Worm (Caenorhabditis elegans) whole organism, late embryonic: ENCODE data around the gene fbxa-19.

Experiments used
- C08G9.2 ChIP-seq: sonication (generic microtip); optimal IDR thresholded peaks from 2 replicates; lab custom pipeline; 2016; ENCODE audit warnings: mild to moderate bottlenecking, missing genetic modification characterization, moderate library complexity, missing compliant biosample characterization
- F13H6.1 ChIP-seq: sonication (generic microtip); optimal IDR thresholded peaks from 2 replicates; lab custom pipeline; 2016; ENCODE audit warnings: missing genetic modification characterization, missing compliant biosample characterization
- Y22D7AL.16 ChIP-seq: sonication (generic microtip); optimal IDR thresholded peaks from 2 replicates; lab custom pipeline; 2016; ENCODE audit warnings: missing genetic modification characterization, missing compliant biosample characterization
- ama-1 ChIP-seq: fragments of 150-350 bp; optimal IDR thresholded peaks from 2 replicates; lab custom pipeline; 2014
- ceh-14 ChIP-seq: sonication (generic microtip); optimal IDR thresholded peaks from 2 replicates; lab custom pipeline; 2016; ENCODE audit warnings: missing genotype, missing genetic modification characterization, missing compliant biosample characterization
- ceh-18 ChIP-seq: sonication (generic microtip); optimal IDR thresholded peaks from 2 replicates; lab custom pipeline; 2016; ENCODE audit warnings: missing genetic modification characterization, missing compliant biosample characterization
- ceh-19 ChIP-seq: fragments of 200-800 bp; sonication (Bioruptor generic); optimal IDR thresholded peaks from 2 replicates; lab custom pipeline; 2018; ENCODE audit warnings: mild to moderate bottlenecking, missing genetic modification characterization, missing compliant biosample characterization
- ceh-22 ChIP-seq: sonication (generic microtip); optimal IDR thresholded peaks from 2 replicates; lab custom pipeline; 2017; ENCODE audit warnings: missing biosample characterization, missing genetic modification characterization
- ceh-31 ChIP-seq: sonication (generic microtip); optimal IDR thresholded peaks from 2 replicates; lab custom pipeline; 2016; ENCODE audit warnings: missing genetic modification characterization, missing compliant biosample characterization
- ceh-45 ChIP-seq: fragments of 200-800 bp; sonication (Bioruptor generic); IDR thresholded peaks from 2 replicates; pipeline ENCODE4 v1.3.6; 2022; ENCODE audit warnings: missing genetic modification reagents, missing genetic modification characterization, missing compliant biosample characterization
- ceh-6 ChIP-seq: fragments of 200-800 bp; sonication (Bioruptor generic); optimal IDR thresholded peaks from 2 replicates; lab custom pipeline; 2018; ENCODE audit warnings: mild to moderate bottlenecking, missing genetic modification characterization, missing compliant biosample characterization
- ceh-9 ChIP-seq: sonication (generic microtip); optimal IDR thresholded peaks from 2 replicates; lab custom pipeline; 2016; ENCODE audit warnings: mild to moderate bottlenecking, missing genetic modification characterization, inconsistent platforms, missing compliant biosample characterization
- dmd-4 ChIP-seq: sonication (generic microtip); optimal IDR thresholded peaks from 2 replicates; lab custom pipeline; 2016; ENCODE audit warnings: borderline replicate concordance, missing genetic modification characterization, missing compliant biosample characterization
- dve-1 ChIP-seq: sonication (generic microtip); optimal IDR thresholded peaks from 2 replicates; lab custom pipeline; 2017; ENCODE audit warnings: antibody characterized with exemption, mild to moderate bottlenecking, missing genetic modification characterization, missing compliant biosample characterization
- elt-4 ChIP-seq: sonication (generic microtip); optimal IDR thresholded peaks from 2 replicates; lab custom pipeline; 2016; ENCODE audit warnings: missing genetic modification characterization, missing compliant biosample characterization
- fax-1 ChIP-seq: sonication (generic microtip); optimal IDR thresholded peaks from 2 replicates; lab custom pipeline; 2016; ENCODE audit warnings: missing genotype, missing genetic modification characterization, missing compliant biosample characterization
- fkh-6 ChIP-seq: sonication (generic microtip); optimal IDR thresholded peaks from 2 replicates; lab custom pipeline; 2016; ENCODE audit warnings: missing genetic modification characterization, missing compliant biosample characterization
- hlh-15 ChIP-seq: sonication (generic microtip); optimal IDR thresholded peaks from 2 replicates; lab custom pipeline; 2016; ENCODE audit warnings: missing genetic modification characterization, missing compliant biosample characterization
- hlh-6 ChIP-seq: sonication (generic microtip); optimal IDR thresholded peaks from 2 replicates; lab custom pipeline; 2016; ENCODE audit warnings: missing genotype, missing genetic modification characterization, missing compliant biosample characterization
- hlh-8 ChIP-seq: sonication (generic microtip); optimal IDR thresholded peaks from 2 replicates; lab custom pipeline; 2016; ENCODE audit warnings: missing genotype, missing genetic modification characterization, missing compliant biosample characterization
- mec-3 ChIP-seq: sonication (generic microtip); optimal IDR thresholded peaks from 2 replicates; lab custom pipeline; 2016; ENCODE audit warnings: borderline replicate concordance, missing genetic modification characterization, missing compliant biosample characterization
- nfya-1 ChIP-seq: sonication (generic microtip); optimal IDR thresholded peaks from 2 replicates; lab custom pipeline; 2017; ENCODE audit warnings: missing genetic modification characterization, mild to moderate bottlenecking, missing compliant biosample characterization, antibody characterized with exemption, moderate library complexity
- nhr-11 ChIP-seq: fragments of 150-350 bp; optimal IDR thresholded peaks from 2 replicates; lab custom pipeline; 2014; ENCODE audit warnings: missing biosample characterization, missing genetic modification characterization
- npax-4 ChIP-seq: sonication (generic microtip); optimal IDR thresholded peaks from 2 replicates; lab custom pipeline; 2016; ENCODE audit warnings: missing genetic modification characterization, missing compliant biosample characterization
- odd-2 ChIP-seq: sonication (generic microtip); optimal IDR thresholded peaks from 2 replicates; lab custom pipeline; 2017; ENCODE audit warnings: antibody characterized with exemption, mild to moderate bottlenecking, missing genetic modification characterization, missing compliant biosample characterization
- pax-1 ChIP-seq: fragments of 150-350 bp; optimal IDR thresholded peaks from 2 replicates; lab custom pipeline; 2014; ENCODE audit warnings: missing biosample characterization, missing genetic modification characterization
- pha-4 ChIP-seq: fragments of 150-350 bp; optimal IDR thresholded peaks from 2 replicates; lab custom pipeline; 2018; ENCODE audit warnings: missing biosample characterization, missing genetic modification reagents, missing genetic modification characterization
- pros-1 ChIP-seq: fragments of 150-350 bp; optimal IDR thresholded peaks from 2 replicates; lab custom pipeline; 2014; ENCODE audit warnings: missing biosample characterization, missing genetic modification reagents, missing genetic modification characterization
- ref-2 ChIP-seq: sonication (generic microtip); optimal IDR thresholded peaks from 2 replicates; lab custom pipeline; 2016; ENCODE audit warnings: missing genetic modification characterization, missing compliant biosample characterization
- rnt-1 ChIP-seq: sonication (generic microtip); optimal IDR thresholded peaks from 2 replicates; lab custom pipeline; 2016; ENCODE audit warnings: missing genetic modification characterization, missing compliant biosample characterization
- sdc-2 ChIP-seq: sonication (generic microtip); optimal IDR thresholded peaks from 2 replicates; lab custom pipeline; 2016; ENCODE audit warnings: missing genotype, missing genetic modification characterization, missing compliant biosample characterization
- sox-2 ChIP-seq: fragments of 200-800 bp; sonication (Bioruptor generic); IDR thresholded peaks from 2 replicates; pipeline ENCODE4 v1.3.6; 2022; ENCODE audit warnings: missing genetic modification reagents, missing genetic modification characterization, missing compliant biosample characterization
- sox-4 ChIP-seq: sonication (generic microtip); optimal IDR thresholded peaks from 2 replicates; lab custom pipeline; 2017; ENCODE audit warnings: mild to moderate bottlenecking, missing genetic modification characterization, inconsistent platforms, missing compliant biosample characterization
- tbx-2 ChIP-seq: sonication (generic microtip); optimal IDR thresholded peaks from 2 replicates; lab custom pipeline; 2016; ENCODE audit warnings: missing genetic modification characterization, missing compliant biosample characterization
- tbx-7 ChIP-seq: sonication (generic microtip); optimal IDR thresholded peaks from 2 replicates; lab custom pipeline; 2016; ENCODE audit warnings: missing genotype, missing genetic modification characterization, missing compliant biosample characterization
- unc-55 ChIP-seq: sonication (generic microtip); optimal IDR thresholded peaks from 2 replicates; lab custom pipeline; 2017; ENCODE audit warnings: missing biosample characterization, missing genetic modification reagents, missing genetic modification characterization
- unc-86 ChIP-seq: sonication (generic microtip); optimal IDR thresholded peaks from 2 replicates; lab custom pipeline; 2016; ENCODE audit warnings: missing genetic modification characterization, missing compliant biosample characterization
- zip-5 ChIP-seq: sonication (generic microtip); optimal IDR thresholded peaks from 2 replicates; lab custom pipeline; 2016; ENCODE audit warnings: missing genetic modification characterization, missing compliant biosample characterization

Gene fbxa-19

DNA sequence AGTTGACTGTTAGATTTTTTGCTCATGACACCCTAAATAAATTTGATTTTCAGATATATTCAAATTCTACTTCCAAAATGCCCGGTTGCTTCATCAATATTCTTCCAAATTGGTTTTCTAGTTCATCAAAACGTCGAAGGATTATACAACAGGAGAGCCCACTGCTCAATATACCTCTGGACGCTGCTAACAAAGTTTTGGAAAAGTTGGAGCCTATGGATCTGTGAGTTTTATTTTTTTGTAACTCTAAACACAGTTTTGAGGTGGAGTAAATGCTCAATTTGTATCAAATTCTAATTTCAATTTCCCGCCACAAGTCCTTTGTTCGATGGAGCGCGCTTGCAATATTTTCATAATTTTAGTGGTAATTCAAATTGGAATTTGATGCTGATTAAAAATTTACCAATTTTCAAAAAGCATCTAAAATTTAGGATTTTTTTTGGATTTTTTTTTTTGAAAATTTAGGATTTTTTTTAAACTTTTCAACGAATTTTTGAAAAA, 27.8 kb downstream of the fbxa-19 start, which contains the start of gene fbxa-27:
TSS of gene fbxa-27 (plus strand) at position 51 of the 501 bp plus-strand sequence.
- TF ChIP-seq sdc-2 (tag; lab: Kevin White, UChicago) (no peak), ceh-22 (tag; lab: Kevin White, UChicago) (no peak), unc-86 (tag; lab: Kevin White, UChicago) (no peak)
- TF ChIP-seq, all 69 proteins: peak for 0

DNA sequence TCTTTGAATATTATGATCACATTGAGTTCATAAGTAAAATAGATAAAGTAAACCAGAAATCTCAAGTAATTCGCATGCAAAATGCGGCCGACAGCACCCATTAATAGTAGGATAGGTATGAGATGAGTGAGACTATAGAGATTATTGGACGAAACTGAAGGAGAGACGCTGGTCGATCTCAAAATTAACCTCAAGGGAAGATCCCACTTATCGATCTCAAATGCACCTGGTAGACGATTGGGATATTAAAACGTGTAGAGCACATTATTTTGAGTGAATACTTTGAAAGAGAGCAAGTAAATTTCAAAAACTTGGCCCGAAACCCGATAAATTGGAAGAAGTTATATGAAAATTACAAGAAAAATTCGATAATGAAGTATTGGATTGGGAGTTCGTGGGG, 30.5 kb downstream of the fbxa-19 start, which contains the start of gene Y82E9BL.6:
TSS of gene Y82E9BL.6 (minus strand) at position 101 of the 400 bp plus-strand sequence.
- TF ChIP-seq dve-1 (tag; lab: Kevin White, UChicago) = no peak
- TF ChIP-seq ceh-14 (tag; lab: Kevin White, UChicago) = no peak
- no peak for TF ChIP-seq F13H6.1
- TF ChIP-seq ama-1 = no peak
- no peak for TF ChIP-seq fkh-6 (tag; lab: Kevin White, UChicago)
- no peak for TF ChIP-seq Y22D7AL.16 (tag; lab: Kevin White, UChicago)
- no peak for TF ChIP-seq pax-1 (tag; lab: Kevin White, UChicago)
- TF ChIP-seq ref-2 (tag; lab: Kevin White, UChicago) = no peak
- TF ChIP-seq C08G9.2 = no peak
- TF ChIP-seq ceh-31 (tag; lab: Kevin White, UChicago) = no peak
- TF ChIP-seq sox-4 (tag; lab: Kevin White, UChicago) = no peak

DNA sequence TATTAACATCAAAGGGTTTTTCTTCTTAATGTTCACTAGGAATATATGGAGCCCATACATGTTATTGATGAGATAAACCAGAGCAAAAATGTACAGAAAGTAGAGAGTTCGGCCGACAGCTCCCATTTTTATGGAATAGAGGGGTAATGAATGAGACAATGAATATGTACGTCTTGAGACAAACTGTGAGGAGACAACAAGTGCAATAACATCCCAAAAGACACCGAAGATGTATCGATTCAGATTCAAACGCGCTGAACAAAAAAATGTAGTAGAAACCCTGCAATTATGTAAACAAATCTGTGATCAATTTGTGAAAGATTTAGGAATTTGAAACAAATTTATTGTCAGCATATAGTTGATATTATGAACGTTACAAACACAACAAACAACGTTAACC, 31.8 kb downstream of the fbxa-19 start:
- TF ChIP-seq mec-3 (tag; lab: Kevin White, UChicago) (no peak), ceh-14 (tag; lab: Kevin White, UChicago) (no peak), fax-1 (tag; lab: Kevin White, UChicago) (no peak), rnt-1 (no peak), dmd-4 (no peak), tbx-2 (tag; lab: Kevin White, UChicago) (no peak), ceh-45 (no peak), unc-55 (GFP tag; lab: Kevin White, UChicago) (no peak), hlh-6 (no peak), fkh-6 (tag; lab: Kevin White, UChicago) (no peak), odd-2 (tag; lab: Kevin White, UChicago) (no peak), ceh-18 (tag; lab: Kevin White, UChicago) (no peak), pros-1 (tag; lab: Kevin White, UChicago) (no peak), hlh-8 (no peak), nhr-11 (no peak)

DNA sequence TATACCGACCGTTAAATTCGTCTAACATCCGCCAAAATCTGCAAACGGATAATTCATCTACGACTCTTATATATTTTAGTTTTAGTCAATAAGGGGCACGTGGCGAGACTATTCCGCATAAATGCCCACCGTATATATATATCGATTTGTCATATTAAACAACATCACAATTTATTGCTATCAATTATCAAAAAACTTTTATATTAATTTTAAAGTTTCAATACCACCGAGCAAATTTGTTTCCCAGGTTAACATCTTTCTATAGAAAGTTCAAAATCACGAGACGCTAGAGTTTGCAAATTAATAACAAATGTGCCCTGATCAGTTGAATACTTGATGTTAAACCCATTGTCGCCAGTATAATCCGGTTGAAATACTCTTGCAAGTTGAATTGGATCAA, 32.3 kb downstream of the fbxa-19 start, which contains the start of gene Y82E9BL.5:
TSS of gene Y82E9BL.5 (minus strand) at position 101 of the 400 bp plus-strand sequence.
- TF ChIP-seq ceh-9 (tag; lab: Kevin White, UChicago) = no peak
- TF ChIP-seq hlh-15 = no peak
- TF ChIP-seq elt-4 (tag; lab: Kevin White, UChicago) = no peak
- no peak for TF ChIP-seq pha-4 (tag; lab: Kevin White, UChicago)
- no peak for TF ChIP-seq zip-5
- no peak for TF ChIP-seq C08G9.2
- no peak for TF ChIP-seq sox-2 (GFP tag; lab: Robert Waterston, UW)
- no peak for TF ChIP-seq nfya-1
- no peak for TF ChIP-seq tbx-7 (tag; lab: Kevin White, UChicago)
- TF ChIP-seq ceh-18 (tag; lab: Kevin White, UChicago) = no peak
- TF ChIP-seq ceh-19 (GFP tag; lab: Kevin White, UChicago) = no peak
- no peak for TF ChIP-seq ama-1
- no peak for TF ChIP-seq ceh-6 (GFP tag; lab: Kevin White, UChicago)
- TF ChIP-seq npax-4 (tag; lab: Kevin White, UChicago) = no peak
